Worm (Caenorhabditis elegans): ENCODE data around the gene phdh-1.

DNA sequence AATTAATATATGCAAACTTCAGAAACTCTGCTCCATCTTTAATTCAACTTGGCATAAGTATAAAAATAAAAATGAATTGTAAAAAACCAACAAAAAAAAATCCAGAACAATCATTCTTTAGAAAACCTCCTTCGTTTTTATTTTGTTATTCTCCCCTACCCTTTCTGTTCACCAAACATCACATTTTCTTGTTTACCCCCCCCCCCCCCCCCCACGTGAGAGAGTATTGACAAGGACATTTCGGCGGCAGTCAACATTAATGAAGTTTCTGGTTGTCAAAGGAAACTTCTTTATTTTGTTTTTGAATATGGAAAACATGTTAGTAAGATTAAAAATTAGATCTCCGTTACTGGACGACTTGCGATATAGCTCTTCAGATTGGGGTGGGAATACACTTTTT lies 23.8 kb downstream of the phdh-1 start:
- TF ChIP-seq snpc-4 (tag; optimal IDR thresholded peaks at IDR 0.05) (no peak), unc-62 (GFP tag; optimal IDR thresholded peaks at IDR 0.05) (no peak), ces-1 (GFP tag; optimal IDR thresholded peaks at IDR 0.05) (no peak), nhr-2 (tag; optimal IDR thresholded peaks at IDR 0.05) (no peak), ham-2 (GFP tag; optimal IDR thresholded peaks at IDR 0.05) (no peak)

Measured in whole organism, mixed stage, embryonic.